Fruit fly (Drosophila melanogaster): ENCODE data around the gene Usp47.

Usp47 gene

dm6 chr3L:5752903-5753604 lies at the start of gene Usp47 (continued):
- TF ChIP-seq NC2β (GFP tag; optimal IDR thresholded peaks at IDR 0.05) (peak; percentile 34), btn (GFP tag; optimal IDR thresholded peaks at IDR 0.05) (no peak), amos (GFP tag; IDR thresholded peaks at IDR 0.05; ENCODE audit: partially characterized antibody) (peak; percentile 27; the same call in 1 of the 2 replicates), HLH54F (GFP tag; optimal IDR thresholded peaks at IDR 0.05) (no peak), insv (GFP tag; optimal IDR thresholded peaks at IDR 0.05) (no peak), YL-1 (GFP tag; optimal IDR thresholded peaks at IDR 0.05) (peak; percentile 72), her (GFP tag; optimal IDR thresholded peaks at IDR 0.05) (no peak), HmgD (GFP tag; optimal IDR thresholded peaks at IDR 0.05) (peak; percentile 66), aop (GFP tag; IDR thresholded peaks at IDR 0.05) (no peak), Hr51 (GFP tag; optimal IDR thresholded peaks at IDR 0.05) (no peak), lmd (GFP tag; IDR thresholded peaks at IDR 0.05) (no peak), Gug (GFP tag; IDR thresholded peaks at IDR 0.05) (no peak), dan (GFP tag; IDR thresholded peaks at IDR 0.05) (no peak), CG8765 (GFP tag; IDR thresholded peaks at IDR 0.05) (no peak), pros (GFP tag; optimal IDR thresholded peaks at IDR 0.05) (no peak), CG11085 (GFP tag; IDR thresholded peaks at IDR 0.05) (no peak), sima (GFP tag; optimal IDR thresholded peaks at IDR 0.05) (no peak), CG12391 (tag; optimal IDR thresholded peaks at IDR 0.05) (no peak), lab (GFP tag; optimal IDR thresholded peaks at IDR 0.05) (no peak), repo (GFP tag; optimal IDR thresholded peaks at IDR 0.05) (peak; percentile 21), mirr (GFP tag; optimal IDR thresholded peaks at IDR 0.05) (no peak), sens (GFP tag) (no peak), CG7745 (tag; optimal IDR thresholded peaks at IDR 0.05) (no peak), Atf-2 (GFP tag; optimal IDR thresholded peaks at IDR 0.05) (no peak), cas (GFP tag; IDR thresholded peaks at IDR 0.05) (no peak), CG34224 (GFP tag; IDR thresholded peaks at IDR 0.05; ENCODE audit: partially characterized antibody) (no peak; the same call in 2 of the 3 replicates), pzg (GFP tag; optimal IDR thresholded peaks at IDR 0.05) (peak; percentile 83), Dip2 (GFP tag; IDR thresholded peaks at IDR 0.05) (no peak), CG3163 (GFP tag; optimal IDR thresholded peaks at IDR 0.05) (no peak), Lhr (GFP tag; optimal IDR thresholded peaks at IDR 0.05) (no peak), H2.0 (GFP tag; IDR thresholded peaks at IDR 0.05) (no peak), wek (GFP tag; optimal IDR thresholded peaks at IDR 0.05) (no peak), bbx (GFP tag; IDR thresholded peaks at IDR 0.05; ENCODE audit: partially characterized antibody) (no peak; the same call in 1 of the 2 replicates), CG15269 (tag; optimal IDR thresholded peaks at IDR 0.05) (no peak), Awh (GFP tag; IDR thresholded peaks at IDR 0.05) (no peak), CG1647 (GFP tag; optimal IDR thresholded peaks at IDR 0.05) (no peak), Ada2b (GFP tag; IDR thresholded peaks at IDR 0.05) (no peak), eve (GFP tag; optimal IDR thresholded peaks at IDR 0.05) (no peak), sr (GFP tag; IDR thresholded peaks at IDR 0.05) (no peak), lbe (GFP tag; optimal IDR thresholded peaks at IDR 0.05) (no peak), CG16813 (GFP tag; IDR thresholded peaks at IDR 0.05; ENCODE audit: partially characterized antibody) (no peak), B-H1 (GFP tag; IDR thresholded peaks at IDR 0.05) (no peak), Kr (GFP tag; optimal IDR thresholded peaks at IDR 0.05) (no peak), Atf6 (GFP tag; IDR thresholded peaks at IDR 0.05) (no peak), Hmr (GFP tag; optimal IDR thresholded peaks at IDR 0.05) (peak; percentile 28), Eip74EF (GFP tag; optimal IDR thresholded peaks at IDR 0.05) (no peak), CG3281 (GFP tag; optimal IDR thresholded peaks at IDR 0.05) (no peak), CG8924 (tag; optimal IDR thresholded peaks at IDR 0.05) (peak; percentile 11), CG8944 (GFP tag; optimal IDR thresholded peaks at IDR 0.05) (no peak), CG6765 (GFP tag; optimal IDR thresholded peaks at IDR 0.05) (no peak)

Measured in whole organism, embryonic.